Fruit fly (Drosophila melanogaster): ENCODE data around the gene CG13309.

DNA sequence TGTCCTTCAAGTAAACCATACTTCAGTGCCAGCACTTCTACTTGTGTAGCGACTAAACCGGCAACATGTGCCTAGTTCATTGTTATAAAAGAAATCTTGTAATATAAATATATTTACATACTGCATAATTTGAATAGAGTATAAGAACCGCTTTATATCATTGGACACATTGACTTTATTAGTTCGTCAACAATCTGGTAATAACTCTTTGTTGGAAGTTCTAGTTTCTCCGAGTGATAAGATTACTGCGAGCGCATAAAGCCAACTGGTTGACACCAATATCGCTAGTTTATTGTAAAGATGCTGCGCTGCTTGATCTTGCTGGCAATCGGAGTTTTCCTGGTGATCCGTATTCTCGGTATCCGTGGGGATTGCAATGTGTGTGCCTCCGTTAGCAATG, 2.0 kb upstream of the CG13309 start, which contains the start of gene CG13308:
- TF ChIP-seq CG7101 (tag; optimal IDR thresholded peaks at IDR 0.05) (no peak), kay (GFP tag; ENCODE audit: borderline replicate concordance) (no peak), CG14711 (tag; optimal IDR thresholded peaks at IDR 0.05) (no peak), CG7045 (GFP tag; optimal IDR thresholded peaks at IDR 0.05) (no peak)

All from whole organism, adult.